Fruit fly (Drosophila melanogaster) ovary, adult (tissue): ENCODE measurements around the gene Gr98a.
A peak's percentile ranks its signal among the peaks of the same experiment; 100 is the strongest.

ENCODE experiments used
- CG17801 ChIP-seq: fragments of 200-800 bp; optimal IDR thresholded peaks from 2 replicates; lab custom pipeline; 2019; ENCODE audit warnings: missing biosample characterization, mild to moderate bottlenecking, missing genetic modification characterization, moderate library complexity; ENCODE audit not compliant: partially characterized antibody

Gr98a gene

DNA sequence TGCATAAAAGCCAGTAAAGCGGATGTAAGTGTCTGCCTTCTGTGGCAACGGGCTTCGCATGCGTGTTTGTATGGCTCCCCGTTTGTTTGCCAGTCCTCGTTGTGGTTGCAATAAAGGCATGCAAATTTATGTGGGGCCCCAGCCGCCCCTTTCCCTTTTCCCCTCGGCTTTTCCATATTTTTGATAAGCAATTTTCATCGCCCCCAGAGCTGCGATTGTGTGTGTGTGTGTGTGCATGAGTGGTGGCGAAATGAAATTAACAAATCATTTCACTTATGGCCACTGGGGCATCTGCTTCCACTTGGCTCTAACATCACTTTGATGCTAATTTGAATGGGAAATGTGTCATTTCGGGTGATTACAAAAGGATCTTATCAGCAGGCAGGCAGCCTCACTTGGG is at the start of gene Gr98a:
TSS of gene Gr98a (plus strand) at position 301 of the 400 bp plus-strand sequence.
- no peak for TF ChIP-seq CG17801 (GFP tag; lab: Kevin White, UChicago)

DNA sequence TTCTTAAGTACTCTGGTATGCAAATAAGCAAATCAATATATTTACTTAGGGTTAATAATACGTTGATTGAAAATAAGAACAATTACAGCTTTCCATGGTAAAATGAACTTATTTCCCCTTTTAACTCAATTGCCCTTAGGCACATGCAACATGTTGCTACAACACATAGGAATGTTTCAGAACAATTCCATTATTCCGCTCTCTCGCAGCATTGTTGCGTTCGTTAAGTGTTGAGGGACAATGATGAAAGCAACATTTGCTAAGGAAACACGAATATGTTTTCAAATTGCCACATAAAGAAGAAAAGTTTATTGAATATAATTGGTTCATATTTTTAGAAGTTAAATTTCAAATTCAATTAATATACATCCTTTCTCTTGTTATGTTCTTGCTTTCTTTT is 49.4 kb upstream of the Gr98a start:
- no peak for TF ChIP-seq CG17801 (GFP tag; lab: Kevin White, UChicago)

DNA sequence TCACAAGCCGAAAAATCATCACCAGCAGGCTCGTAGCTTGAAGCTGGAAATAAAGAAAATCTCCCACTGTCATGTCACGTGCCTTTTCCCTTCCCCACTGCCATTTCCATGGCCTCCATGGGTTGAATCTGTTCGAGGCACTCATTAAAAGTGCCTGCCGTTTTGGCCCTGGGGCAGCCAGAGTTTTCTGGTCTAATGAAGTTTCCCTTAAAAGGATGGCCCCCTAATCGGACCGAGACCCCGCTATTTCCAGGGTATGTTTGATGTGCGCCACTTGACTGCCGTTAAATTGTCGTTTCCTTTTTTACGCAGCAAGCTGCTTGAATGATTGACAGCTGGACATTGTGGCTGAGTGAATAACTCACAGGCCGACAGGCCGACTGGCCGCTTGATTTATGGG is 47.7 kb upstream of the Gr98a start, which contains the start of gene CG43447:
TSS of gene CG43447 (plus strand) at position 301 of the 400 bp plus-strand sequence.
- no peak for TF ChIP-seq CG17801 (GFP tag; lab: Kevin White, UChicago)

DNA sequence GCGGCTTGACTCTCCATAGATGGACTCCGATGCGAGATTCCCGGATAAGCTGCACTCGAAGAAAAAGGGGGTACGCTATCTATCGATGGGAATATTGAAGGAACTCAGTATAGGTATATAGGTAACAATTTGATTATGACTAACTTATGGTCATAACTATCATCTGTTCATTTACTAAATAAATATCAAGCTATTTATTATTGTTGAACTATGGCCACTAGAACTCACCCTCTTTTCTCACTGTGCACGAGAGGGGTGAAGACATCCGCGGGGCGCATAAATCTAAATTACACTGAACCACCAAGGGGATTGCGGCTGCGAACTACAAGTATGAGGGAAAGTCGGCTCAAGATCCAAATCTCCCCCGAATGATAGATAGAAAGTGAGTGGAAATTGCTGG is 47.1 kb upstream of the Gr98a start, which contains the start of gene CG44290:
TSS of gene CG44290 (minus strand) at position 317 of the 400 bp plus-strand sequence.
- no peak for TF ChIP-seq CG17801 (GFP tag; lab: Kevin White, UChicago)

DNA sequence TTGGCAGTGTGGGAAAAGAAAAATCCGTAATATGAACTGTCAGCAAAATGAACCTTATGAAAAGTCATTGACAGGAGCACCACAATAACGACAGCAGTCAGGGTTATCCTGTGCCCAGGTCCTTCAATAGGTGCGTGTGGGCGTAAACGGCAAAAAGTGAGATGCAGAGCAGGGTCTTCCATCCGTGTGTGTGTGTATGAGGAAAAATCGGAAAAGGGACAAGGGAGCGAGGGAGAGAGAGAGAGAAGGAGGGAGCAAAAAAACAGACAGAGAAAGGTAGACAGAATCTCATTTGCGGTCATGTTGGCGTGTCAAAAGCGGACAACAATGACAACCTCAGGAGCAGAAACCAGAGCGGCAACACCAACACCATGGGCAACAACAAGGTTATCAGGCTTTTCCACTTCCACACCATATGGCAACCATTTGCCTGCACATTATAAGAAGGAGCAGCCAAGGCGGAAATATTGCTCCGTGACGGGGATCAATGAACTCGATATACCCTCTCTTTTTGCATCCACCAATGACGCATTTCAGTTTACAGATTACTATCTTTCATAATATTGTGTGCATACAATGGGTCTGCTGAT is 46.4 kb upstream of the Gr98a start:
- no peak for TF ChIP-seq CG17801 (GFP tag; lab: Kevin White, UChicago)

DNA sequence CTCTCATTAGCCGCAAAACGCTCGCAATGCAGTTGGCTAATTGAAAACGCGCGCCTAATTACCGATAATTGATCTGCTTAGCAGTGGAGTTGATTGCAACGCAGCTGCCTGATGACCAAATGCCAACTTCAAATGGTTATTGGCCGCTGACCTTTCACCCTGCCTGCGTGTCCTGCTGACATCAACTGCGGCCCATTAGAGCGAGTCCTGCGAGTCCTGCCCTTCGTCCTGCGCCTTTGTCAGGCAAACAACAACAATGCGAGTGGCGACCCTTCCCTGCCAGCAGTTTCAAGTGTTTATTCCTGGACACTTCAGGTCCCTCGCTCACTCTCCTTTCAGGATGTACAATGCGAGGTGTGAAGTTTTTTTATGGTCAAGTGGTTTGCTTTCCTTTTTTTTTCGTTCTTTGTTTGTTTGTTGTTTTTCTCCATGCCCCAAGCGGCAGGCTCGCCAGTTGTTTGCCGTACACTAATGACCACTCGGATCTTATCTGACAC is 45.2 kb upstream of the Gr98a start:
- no peak for TF ChIP-seq CG17801 (GFP tag; lab: Kevin White, UChicago)

DNA sequence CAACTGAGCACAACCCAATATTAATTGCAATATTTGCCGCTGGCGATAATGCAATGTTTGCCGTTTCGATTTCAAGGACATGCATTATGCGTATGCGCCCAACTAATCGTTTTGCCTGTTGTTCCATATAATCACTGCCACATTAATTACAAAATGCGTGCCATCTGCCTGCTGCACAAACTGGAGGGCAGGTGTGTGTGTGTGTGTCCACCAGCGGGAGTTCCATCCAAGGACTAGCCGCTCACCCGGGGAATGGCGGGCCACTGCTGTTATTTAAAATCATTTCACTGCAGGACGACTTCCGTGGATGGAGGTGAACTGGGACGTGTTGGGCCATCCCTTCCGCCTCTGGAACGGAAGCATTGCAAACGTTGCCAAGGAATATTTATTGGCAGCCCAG is 42.4 kb upstream of the Gr98a start:
- no peak for TF ChIP-seq CG17801 (GFP tag; lab: Kevin White, UChicago)

DNA sequence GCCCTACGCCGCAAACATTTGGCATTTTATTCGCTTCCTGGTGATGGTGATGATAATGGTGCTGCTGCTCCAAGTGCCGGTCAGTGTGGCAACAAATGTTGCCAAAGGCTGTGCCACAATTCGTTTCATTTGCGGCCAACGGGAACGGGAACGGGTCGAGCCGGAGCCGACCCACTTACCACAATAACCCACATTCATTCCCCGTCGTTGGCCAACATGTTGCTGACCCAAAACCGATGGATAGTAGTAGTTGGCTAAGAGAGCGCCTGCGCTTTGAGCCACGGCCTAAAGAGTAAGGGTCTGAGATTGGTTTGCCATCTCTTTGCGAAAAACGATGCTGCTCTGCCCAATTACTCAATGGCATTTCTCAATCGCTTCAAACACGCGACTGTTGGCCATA is 24.8 kb upstream of the Gr98a start:
- no peak for TF ChIP-seq CG17801 (GFP tag; lab: Kevin White, UChicago)

DNA sequence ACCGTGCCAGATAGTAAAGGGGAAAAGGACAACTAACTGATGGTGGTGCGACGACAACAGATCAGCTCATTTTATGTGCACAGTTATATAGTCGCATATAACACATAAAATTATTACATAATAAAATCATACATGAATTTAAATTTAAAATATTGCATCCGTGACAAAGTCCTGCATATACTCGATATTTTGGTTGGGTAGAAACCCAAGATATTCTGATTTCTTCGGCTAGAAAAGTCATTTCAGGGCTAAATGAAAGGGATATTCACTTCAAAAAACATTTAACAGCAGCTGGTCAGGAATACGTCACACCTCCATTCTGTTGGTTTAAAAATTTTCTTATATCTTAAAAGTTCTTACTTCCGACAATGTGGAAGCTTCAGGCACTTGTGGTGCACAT is 23.8 kb upstream of the Gr98a start, which contains the start of gene CG13978:
TSS of gene CG13978 (plus strand) at position 301 of the 400 bp plus-strand sequence.
- no peak for TF ChIP-seq CG17801 (GFP tag; lab: Kevin White, UChicago)

DNA sequence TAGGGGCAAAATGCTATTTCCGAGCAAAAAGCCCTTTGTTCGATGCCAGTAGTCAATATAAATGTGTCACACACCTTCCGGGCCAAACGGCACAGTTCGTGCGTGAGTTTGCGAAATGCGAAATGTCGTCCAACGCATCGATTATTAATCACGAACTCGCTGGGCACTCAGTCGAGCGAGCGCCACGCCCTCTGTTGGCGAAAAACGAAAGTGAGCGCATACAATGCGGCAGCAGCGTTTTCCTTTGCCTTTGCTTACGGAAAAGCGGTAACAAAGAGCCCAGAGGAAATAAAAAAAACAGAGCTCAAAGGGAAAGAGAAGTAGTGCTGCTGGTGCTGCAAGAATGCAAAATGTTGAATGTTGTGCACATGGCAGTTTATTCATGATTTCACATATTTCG is 10.2 kb upstream of the Gr98a start:
- TF ChIP-seq CG17801 (GFP tag; lab: Kevin White, UChicago): no peak

DNA sequence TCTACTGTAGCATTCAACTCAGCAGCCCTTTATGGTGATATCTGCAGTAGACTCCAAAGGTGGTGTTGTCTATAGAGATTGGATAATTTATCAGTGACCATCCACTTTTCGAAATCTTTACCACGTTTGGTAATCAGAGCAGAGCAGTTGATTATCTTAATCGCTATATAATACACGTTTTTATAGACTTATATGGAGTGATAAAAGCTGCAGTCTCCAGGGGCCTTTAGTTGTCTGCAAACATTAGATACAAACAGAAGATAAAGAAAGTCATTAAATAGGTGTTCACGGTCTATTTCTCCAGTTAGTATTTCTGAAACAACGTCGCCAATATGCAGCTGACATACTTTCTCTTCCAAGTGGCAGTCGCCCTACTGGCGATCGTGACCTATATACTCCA is 9.4 kb upstream of the Gr98a start, which contains the start of gene Cyp6a18:
TSS of gene Cyp6a18 (plus strand) at position 301 of the 400 bp plus-strand sequence.
- TF ChIP-seq CG17801 (GFP tag; lab: Kevin White, UChicago): peak; percentile 7

DNA sequence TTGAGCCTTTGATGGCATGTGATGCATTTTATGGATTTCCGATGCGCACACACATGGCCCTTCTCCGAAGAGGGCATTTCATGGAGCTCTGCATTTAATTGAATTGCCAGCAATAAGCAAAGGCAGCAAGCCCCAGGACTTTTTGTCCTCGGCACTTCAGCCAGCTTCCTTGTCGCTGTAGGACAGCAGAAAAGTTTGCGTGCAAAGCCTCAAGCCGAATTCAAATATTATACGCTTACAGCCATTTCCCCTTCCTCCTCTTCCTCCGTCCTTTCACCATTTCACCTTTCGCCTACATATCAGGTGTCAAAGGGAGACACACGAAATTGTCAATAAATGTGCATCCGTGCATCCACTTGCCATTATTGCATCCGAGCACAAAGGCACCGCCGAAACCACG is 9.9 kb downstream of the Gr98a start:
- TF ChIP-seq CG17801 (GFP tag; lab: Kevin White, UChicago): no peak

DNA sequence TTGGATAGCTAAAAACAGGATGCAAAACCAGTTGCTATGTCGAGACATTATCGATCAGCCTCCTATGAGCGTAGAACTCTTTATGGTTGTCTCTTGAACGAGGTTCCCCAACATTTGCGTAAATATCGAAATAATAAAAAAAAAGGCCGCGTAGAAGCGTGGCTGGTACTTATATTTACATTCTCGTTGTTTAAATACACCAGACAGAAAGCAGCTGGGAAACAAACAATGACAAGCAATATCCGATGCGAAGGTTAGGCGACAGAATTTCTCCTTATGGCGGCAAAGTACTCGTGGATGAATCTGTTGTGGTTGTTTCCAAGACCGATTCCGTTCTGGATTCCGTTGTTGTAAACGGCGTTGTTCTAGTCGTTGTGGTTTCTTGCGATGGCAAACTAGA is 14.2 kb downstream of the Gr98a start, which contains the start of gene CG43139:
TSS of gene CG43139 (minus strand) at position 88 of the 400 bp plus-strand sequence.
- TF ChIP-seq CG17801 (GFP tag; lab: Kevin White, UChicago): no peak

DNA sequence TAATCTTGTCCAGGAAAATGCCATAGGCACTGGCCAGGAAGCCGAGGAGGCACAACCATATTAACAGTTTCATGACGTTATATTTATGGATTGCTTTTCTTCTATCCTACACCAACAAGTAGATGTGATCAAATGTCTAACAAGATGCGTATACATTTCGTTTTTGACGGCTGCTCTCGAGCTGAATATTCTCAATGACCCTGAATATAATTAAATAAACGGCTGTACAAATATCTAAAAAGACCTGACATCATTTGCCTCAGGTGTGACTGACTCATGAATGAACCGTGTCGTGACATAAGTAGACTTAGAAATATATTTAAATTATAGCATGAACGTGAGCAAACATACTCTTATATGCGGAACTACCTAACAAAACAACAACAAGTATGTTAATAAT is 15.1 kb downstream of the Gr98a start, which contains the start of gene CG5402:
TSS of gene CG5402 (minus strand) at position 101 of the 400 bp plus-strand sequence.
- TF ChIP-seq CG17801 (GFP tag; lab: Kevin White, UChicago): no peak

DNA sequence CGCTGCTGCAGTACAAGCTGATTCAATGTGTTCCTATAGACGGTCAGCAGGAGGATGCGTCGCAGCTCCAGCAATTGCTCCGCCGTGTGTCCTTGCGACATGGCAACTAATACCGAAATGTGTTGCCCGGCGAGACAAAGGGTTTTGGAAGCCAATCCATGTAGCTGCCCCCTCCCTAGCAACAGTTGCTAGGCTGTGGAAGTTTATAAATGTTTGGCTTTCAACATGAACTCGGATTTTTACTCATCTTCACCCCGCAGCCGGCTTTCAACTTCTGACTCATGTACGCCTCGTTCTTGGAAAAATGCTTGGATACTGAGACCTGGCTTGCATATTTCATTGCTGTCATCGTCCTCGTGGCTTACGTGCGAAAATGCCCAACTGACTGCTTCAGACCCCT is 29.4 kb downstream of the Gr98a start, which contains the start of gene CG13972:
TSS of gene CG13972 (minus strand) at position 101 of the 400 bp plus-strand sequence.
- no peak for TF ChIP-seq CG17801 (GFP tag; lab: Kevin White, UChicago)

DNA sequence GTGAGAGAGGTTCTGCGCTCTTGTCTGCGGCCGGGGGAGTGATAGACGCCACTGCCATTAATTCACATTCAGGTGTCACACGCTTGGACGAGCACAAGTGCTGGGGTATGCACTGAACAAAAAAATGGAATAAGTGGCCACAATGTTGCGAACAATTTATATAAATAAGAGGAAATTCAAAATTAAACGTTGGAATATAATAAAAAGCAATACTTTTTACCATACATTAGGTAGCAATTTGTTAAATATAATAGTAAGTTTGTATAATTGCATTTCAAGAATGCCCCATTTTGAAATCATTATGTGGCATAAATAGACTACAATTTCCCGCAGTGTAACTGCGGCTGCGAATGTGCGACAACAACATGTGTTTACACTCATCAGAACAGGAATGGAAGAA is 32.2 kb downstream of the Gr98a start:
- no peak for TF ChIP-seq CG17801 (GFP tag; lab: Kevin White, UChicago)
